Worm (Caenorhabditis elegans) whole organism, L1 larva: Measurements from ENCODE around the gene tag-164.

Experiments used
- C04F5.9 ChIP-seq: sonication (generic microtip); optimal IDR thresholded peaks from 2 replicates; lab custom pipeline; 2016; ENCODE audit warnings: missing genetic modification characterization, missing compliant biosample characterization
- Y116A8C.19 ChIP-seq: sonication (generic microtip); optimal IDR thresholded peaks from 2 replicates; lab custom pipeline; 2016; ENCODE audit warnings: missing compliant biosample characterization, missing genetic modification characterization, borderline replicate concordance
- alr-1 ChIP-seq: fragments of 200-800 bp; sonication (Bioruptor generic); optimal IDR thresholded peaks from 2 replicates; lab custom pipeline; 2018; ENCODE audit warnings: borderline replicate concordance, mild to moderate bottlenecking, missing genetic modification characterization, missing compliant biosample characterization
- blmp-1 ChIP-seq: fragments of 150-350 bp; optimal IDR thresholded peaks from 2 replicates; lab custom pipeline; 2014; ENCODE audit warnings: missing biosample characterization, missing genetic modification characterization
- ceh-63 ChIP-seq: fragments of 200-800 bp; sonication (Bioruptor generic); optimal IDR thresholded peaks from 2 replicates; lab custom pipeline; 2018; ENCODE audit warnings: mild to moderate bottlenecking, missing genetic modification characterization, missing compliant biosample characterization
- ceh-82 ChIP-seq, 3 experiments: fragments of 150-350 bp in 1 of 3; sonication (generic microtip) in 2 of 3; optimal IDR thresholded peaks; 2 replicates each; lab custom pipeline; 2014 to 2017; ENCODE audit warnings: missing biosample characterization in 3 of 3, missing genetic modification characterization in 3 of 3
- dpl-1 ChIP-seq, 3 experiments: fragments of 150-350 bp in 2 of 3; sonication (generic microtip) in 1 of 3; optimal IDR thresholded peaks; 2 replicates each; lab custom pipeline; 2014 to 2017; ENCODE audit warnings: missing biosample characterization in 3 of 3, missing genetic modification characterization in 3 of 3, missing genetic modification reagents in 3 of 3
- efl-3 ChIP-seq: fragments of 200-800 bp; sonication (Bioruptor generic); optimal IDR thresholded peaks from 2 replicates; lab custom pipeline; 2018; ENCODE audit warnings: mild to moderate bottlenecking, missing genetic modification characterization, missing compliant biosample characterization
- elt-2 ChIP-seq: sonication (generic microtip); optimal IDR thresholded peaks from 2 replicates; lab custom pipeline; 2016; ENCODE audit warnings: missing genetic modification characterization, mild to moderate bottlenecking, inconsistent platforms, missing compliant biosample characterization, missing genetic modification reagents
- elt-3 ChIP-seq, 6 experiments: fragments of 150-350 bp in 1 of 6; sonication (generic microtip); optimal IDR thresholded peaks; 2 replicates each; lab custom pipeline; 2017 to 2018; ENCODE audit warnings: missing biosample characterization in 6 of 6, missing genetic modification characterization in 6 of 6, inconsistent platforms in 1 of 6
- ets-5 ChIP-seq: fragments of 200-800 bp; sonication (Bioruptor generic); IDR thresholded peaks from 2 replicates; pipeline ENCODE4 v1.3.6; 2022; ENCODE audit warnings: missing genetic modification characterization, missing compliant biosample characterization
- hlh-4 ChIP-seq: sonication (generic microtip); optimal IDR thresholded peaks from 2 replicates; lab custom pipeline; 2016; ENCODE audit warnings: mild to moderate bottlenecking, missing genetic modification characterization, missing compliant biosample characterization
- hpl-2 ChIP-seq: fragments of 150-350 bp; optimal IDR thresholded peaks from 2 replicates; lab custom pipeline; 2014; ENCODE audit warnings: missing biosample characterization, missing genetic modification reagents, missing genetic modification characterization
- isw-1 ChIP-seq: fragments of 200-800 bp; sonication (Bioruptor generic); IDR thresholded peaks from 2 replicates; pipeline ENCODE4 v1.3.6; 2022; ENCODE audit warnings: missing genetic modification characterization, missing compliant biosample characterization
- jun-1 ChIP-seq: fragments of 150-350 bp; optimal IDR thresholded peaks from 2 replicates; lab custom pipeline; 2014; ENCODE audit warnings: missing biosample characterization, missing genetic modification reagents, missing genetic modification characterization
- lin-15B ChIP-seq: fragments of 150-350 bp; sonication (generic microtip); optimal IDR thresholded peaks from 3 replicates; lab custom pipeline; 2014; ENCODE audit warnings: missing biosample characterization, missing genetic modification characterization
- lin-35 ChIP-seq, 2 experiments: fragments of 150-350 bp; optimal IDR thresholded peaks; 2 replicates each; lab custom pipeline; 2014; ENCODE audit warnings: missing biosample characterization in 2 of 2, missing genetic modification characterization in 2 of 2, missing genetic modification reagents in 2 of 2
- lsy-2 ChIP-seq, 2 experiments: fragments of 150-350 bp; optimal IDR thresholded peaks; 2 replicates each; lab custom pipeline; 2014; ENCODE audit warnings: missing biosample characterization in 2 of 2, missing genetic modification characterization in 2 of 2
- mdl-1 ChIP-seq, 2 experiments: fragments of 150-350 bp; optimal IDR thresholded peaks; 2 replicates each; lab custom pipeline; 2014 to 2017; ENCODE audit warnings: missing biosample characterization in 2 of 2, missing genetic modification characterization in 2 of 2, inconsistent platforms in 1 of 2
- mef-2 ChIP-seq: fragments of 150-350 bp; optimal IDR thresholded peaks from 2 replicates; lab custom pipeline; 2014; ENCODE audit warnings: missing biosample characterization, missing genetic modification characterization
- nhr-11 ChIP-seq: fragments of 150-350 bp; optimal IDR thresholded peaks from 2 replicates; lab custom pipeline; 2014; ENCODE audit warnings: missing biosample characterization, missing genetic modification characterization
- nhr-19 ChIP-seq: fragments of 200-800 bp; sonication (Bioruptor generic); conservative IDR thresholded peaks from 2 replicates; pipeline ENCODE4 v1.3.6; 2022; ENCODE audit warnings: missing genetic modification characterization, missing compliant biosample characterization
- nhr-20 ChIP-seq: sonication (generic microtip); optimal IDR thresholded peaks from 2 replicates; lab custom pipeline; 2016; ENCODE audit warnings: mild to moderate bottlenecking, missing genetic modification characterization, missing compliant biosample characterization
- nhr-237 ChIP-seq: fragments of 150-350 bp; optimal IDR thresholded peaks from 2 replicates; lab custom pipeline; 2014; ENCODE audit warnings: missing biosample characterization, missing genetic modification characterization
- nhr-28 ChIP-seq: fragments of 150-350 bp; optimal IDR thresholded peaks from 2 replicates; lab custom pipeline; 2014; ENCODE audit warnings: missing biosample characterization, missing genetic modification characterization
- nhr-71 ChIP-seq: sonication (generic microtip); optimal IDR thresholded peaks from 2 replicates; lab custom pipeline; 2016; ENCODE audit warnings: mild to moderate bottlenecking, missing genetic modification characterization, moderate library complexity, missing compliant biosample characterization
- nhr-76 ChIP-seq: sonication (generic microtip); optimal IDR thresholded peaks from 2 replicates; lab custom pipeline; 2017; ENCODE audit warnings: missing biosample characterization, missing genetic modification characterization
- nhr-77 ChIP-seq: fragments of 150-350 bp; optimal IDR thresholded peaks from 2 replicates; lab custom pipeline; 2014; ENCODE audit warnings: missing biosample characterization, missing genetic modification characterization
- nhr-84 ChIP-seq: sonication (generic microtip); optimal IDR thresholded peaks from 2 replicates; lab custom pipeline; 2017; ENCODE audit warnings: missing biosample characterization, missing genetic modification characterization
- nhr-90 ChIP-seq: sonication (generic microtip); optimal IDR thresholded peaks from 2 replicates; lab custom pipeline; 2016; ENCODE audit warnings: mild to moderate bottlenecking, missing genetic modification characterization, missing compliant biosample characterization; ENCODE audit not compliant: poor library complexity
- pag-3 ChIP-seq: sonication (generic microtip); optimal IDR thresholded peaks from 2 replicates; lab custom pipeline; 2017; ENCODE audit warnings: missing genetic modification characterization, mild to moderate bottlenecking, missing compliant biosample characterization, antibody characterized with exemption, borderline replicate concordance; ENCODE audit not compliant: insufficient read depth
- skn-1 ChIP-seq: fragments of 150-350 bp; optimal IDR thresholded peaks from 2 replicates; lab custom pipeline; 2014; ENCODE audit warnings: missing biosample characterization, missing genetic modification characterization
- snpc-4 ChIP-seq: fragments of 150-350 bp; optimal IDR thresholded peaks from 2 replicates; lab custom pipeline; 2014; ENCODE audit warnings: missing biosample characterization, missing genetic modification characterization
- sptf-1 ChIP-seq: fragments of 150-350 bp; optimal IDR thresholded peaks from 2 replicates; lab custom pipeline; 2014; ENCODE audit warnings: missing biosample characterization, missing genetic modification characterization
- tbx-2 ChIP-seq: sonication (generic microtip); optimal IDR thresholded peaks from 2 replicates; lab custom pipeline; 2016; ENCODE audit warnings: missing genetic modification characterization, missing compliant biosample characterization
- tlp-1 ChIP-seq: fragments of 150-350 bp; optimal IDR thresholded peaks from 2 replicates; lab custom pipeline; 2014; ENCODE audit warnings: missing biosample characterization, missing genetic modification characterization
- unc-62 ChIP-seq: fragments of 150-350 bp; optimal IDR thresholded peaks from 2 replicates; lab custom pipeline; 2014; ENCODE audit warnings: missing biosample characterization, missing genetic modification reagents, missing genetic modification characterization
- xbp-1 ChIP-seq: sonication (generic microtip); optimal IDR thresholded peaks from 2 replicates; lab custom pipeline; 2016; ENCODE audit warnings: missing genetic modification characterization, missing compliant biosample characterization
- ztf-11 ChIP-seq, 2 experiments: sonication (generic microtip); optimal IDR thresholded peaks; 2 replicates each; lab custom pipeline; 2016 to 2017; ENCODE audit warnings: missing genetic modification characterization in 2 of 2, missing biosample characterization in 1 of 2, missing compliant biosample characterization in 1 of 2
- ztf-4 ChIP-seq: fragments of 150-350 bp; optimal IDR thresholded peaks from 2 replicates; lab custom pipeline; 2014; ENCODE audit warnings: missing biosample characterization, missing genetic modification characterization

Gene tag-164

DNA sequence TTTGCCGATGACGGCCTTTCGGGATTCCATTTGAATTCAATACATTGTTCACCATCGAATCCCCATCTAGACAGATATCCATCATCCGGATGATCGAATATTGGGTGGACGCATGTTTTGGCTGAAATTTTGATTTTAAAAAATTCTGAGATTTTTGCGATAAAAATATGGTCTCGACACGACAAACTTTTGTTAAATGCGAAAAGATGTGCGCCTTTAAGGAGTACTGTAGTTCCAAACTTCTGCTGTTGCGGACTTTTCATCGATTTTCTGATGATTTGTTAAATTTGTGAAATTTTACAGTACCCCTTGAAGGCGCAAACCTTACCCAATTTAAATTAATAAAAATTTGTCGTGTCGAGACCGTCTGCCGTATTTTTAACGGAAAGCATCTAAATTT, 31.5 kb upstream of the tag-164 start:
- no peak for TF ChIP-seq nhr-19 (GFP tag; lab: Robert Waterston, UW)
- no peak for TF ChIP-seq hlh-4 (tag; lab: Kevin White, UChicago)
- TF ChIP-seq nhr-84, result no peak
- TF ChIP-seq hpl-2 (GFP tag; lab: Kevin White, UChicago), result no peak
- TF ChIP-seq tbx-2 (tag; lab: Kevin White, UChicago), result no peak
- TF ChIP-seq Y116A8C.19 (tag; lab: Kevin White, UChicago), result no peak
- TF ChIP-seq alr-1 (tag; lab: Kevin White, UChicago), result no peak
- no peak for TF ChIP-seq xbp-1

ce11 chrIII:13429668-13430067, 29.7 kb upstream of the tag-164 start, which contains the start of gene bli-5:
Gene bli-5 (minus strand): TSS chrIII:13429768.
- TF ChIP-seq lin-15B (tag; lab: Kevin White, UChicago) (no peak), nhr-76 (tag; lab: Kevin White, UChicago) (no peak), nhr-11 (tag; lab: Kevin White, UChicago) (no peak), efl-3 (GFP tag; lab: Kevin White, UChicago) (no peak), nhr-20 (tag; lab: Kevin White, UChicago) (no peak), Y116A8C.19 (tag; lab: Kevin White, UChicago) (no peak), lin-35 (GFP tag; optimal IDR thresholded peaks at IDR 0.05; lab: Kevin White, UChicago) (no peak), ceh-82 (tag; optimal IDR thresholded peaks at IDR 0.05; lab: Kevin White, UChicago) (no peak), nhr-77 (tag; lab: Kevin White, UChicago) (no peak), ets-5 (GFP tag; lab: Robert Waterston, UW) (no peak), C04F5.9 (tag; lab: Kevin White, UChicago) (no peak), elt-3 (tag; optimal IDR thresholded peaks at IDR 0.05; lab: Kevin White, UChicago) (no peak), blmp-1 (no peak)

DNA sequence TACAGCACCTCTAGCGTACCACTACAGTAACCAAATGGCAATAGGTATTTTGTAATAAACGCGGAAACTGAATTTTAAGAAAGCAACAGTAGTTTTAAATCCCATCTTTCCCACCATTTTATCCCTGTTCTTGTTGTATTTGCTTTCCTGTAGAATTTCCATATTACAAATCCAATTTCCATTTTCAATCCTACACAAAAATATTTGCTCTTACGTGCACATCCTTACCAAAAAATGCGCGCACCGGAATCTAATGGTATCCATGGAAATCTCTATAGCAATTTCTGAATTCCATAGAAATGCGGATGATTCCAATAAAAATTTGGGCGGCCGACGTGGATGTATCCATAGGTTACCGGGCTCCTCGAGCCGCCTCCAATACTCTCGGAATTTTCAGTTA, 29.2 kb upstream of the tag-164 start, which contains the start of gene trf-1:
Gene trf-1 (plus strand): TSS at position 301 of the 400 bp plus-strand sequence.
- TF ChIP-seq mdl-1 (tag; optimal IDR thresholded peaks at IDR 0.05; lab: Kevin White, UChicago) (no peak), snpc-4 (no peak), tlp-1 (tag; lab: Kevin White, UChicago) (no peak), skn-1 (tag; lab: Kevin White, UChicago) (no peak), ceh-63 (no peak), nhr-28 (tag; lab: Kevin White, UChicago) (no peak), pag-3 (tag; lab: Kevin White, UChicago) (no peak), dpl-1 (GFP tag; optimal IDR thresholded peaks at IDR 0.05; lab: Kevin White, UChicago) (no peak), alr-1 (tag; lab: Kevin White, UChicago) (no peak), jun-1 (tag; lab: Kevin White, UChicago) (no peak), lin-15B (tag; lab: Kevin White, UChicago) (no peak), elt-3 (tag; optimal IDR thresholded peaks at IDR 0.05; lab: Kevin White, UChicago) (no peak), mef-2 (no peak), sptf-1 (tag; lab: Kevin White, UChicago) (no peak), nhr-76 (tag; lab: Kevin White, UChicago) (no peak), nhr-71 (tag; lab: Kevin White, UChicago) (no peak), elt-2 (tag; lab: Kevin White, UChicago) (no peak), ztf-4 (no peak), isw-1 (GFP tag; lab: Robert Waterston, UW) (no peak), nhr-90 (tag; lab: Kevin White, UChicago) (no peak)

DNA sequence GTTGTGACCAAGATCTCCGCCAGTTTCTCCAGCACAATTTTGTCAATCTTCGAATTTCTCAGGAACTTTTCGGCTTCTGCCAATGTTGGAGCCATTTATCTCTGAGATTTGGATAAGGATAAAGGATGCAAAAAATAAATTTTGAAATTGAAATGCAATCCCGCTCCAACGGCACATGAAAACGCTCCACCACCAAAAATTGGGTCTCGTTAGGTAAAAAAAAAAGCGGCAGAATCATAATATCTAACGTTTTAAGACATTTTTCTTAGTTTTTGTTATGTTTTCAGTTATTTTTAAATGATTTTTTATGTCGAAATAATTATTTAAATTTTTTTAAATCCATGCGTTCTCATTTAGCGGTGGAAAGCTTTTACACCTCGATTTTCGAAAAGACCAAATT, 24.9 kb upstream of the tag-164 start, which contains the start of gene F45G2.7:
Gene F45G2.7 (minus strand): TSS at position 101 of the 400 bp plus-strand sequence.
- TF ChIP-seq nhr-237 (tag; lab: Kevin White, UChicago), result no peak
- no peak for TF ChIP-seq nhr-76 (tag; lab: Kevin White, UChicago)
- no peak for TF ChIP-seq dpl-1 (GFP tag; optimal IDR thresholded peaks at IDR 0.05; lab: Kevin White, UChicago)
- no peak for TF ChIP-seq ztf-11 (tag; optimal IDR thresholded peaks at IDR 0.05; lab: Kevin White, UChicago)
- no peak for TF ChIP-seq lsy-2 (tag; optimal IDR thresholded peaks at IDR 0.05; lab: Kevin White, UChicago)
- TF ChIP-seq mef-2, result no peak
- TF ChIP-seq unc-62 (GFP tag; lab: Kevin White, UChicago), result no peak
